Fruit fly (Drosophila melanogaster): ENCODE measurements around the gene raw.

Gene raw

dm6 chr2L:8709413-8709812 lies 31.0 kb downstream of the raw start, which contains the start of gene Hnf4:
Hnf4 (minus strand) TSS chr2L:8709611.
- TF ChIP-seq insv (optimal IDR thresholded peaks at IDR 0.05) (no peak), Sin3A (optimal IDR thresholded peaks at IDR 0.05) (no peak), psq (optimal IDR thresholded peaks at IDR 0.05) (no peak), ttk (optimal IDR thresholded peaks at IDR 0.05) (no peak), Myc (optimal IDR thresholded peaks at IDR 0.05) (no peak), h (optimal IDR thresholded peaks at IDR 0.05) (no peak)

- no peak for TF ChIP-seq Myc (optimal IDR thresholded peaks at IDR 0.05)
- no peak for TF ChIP-seq Sin3A (optimal IDR thresholded peaks at IDR 0.05)
- no peak for TF ChIP-seq h (optimal IDR thresholded peaks at IDR 0.05)
- TF ChIP-seq psq (optimal IDR thresholded peaks at IDR 0.05): no peak
- no peak for TF ChIP-seq insv (optimal IDR thresholded peaks at IDR 0.05)
- no peak for TF ChIP-seq ttk (optimal IDR thresholded peaks at IDR 0.05)
Observed at dm6 chr2L:8709078-8709399, 31.4 kb downstream of the raw start.

- TF ChIP-seq psq (optimal IDR thresholded peaks at IDR 0.05): no peak
- TF ChIP-seq insv (optimal IDR thresholded peaks at IDR 0.05): no peak
- TF ChIP-seq ttk (optimal IDR thresholded peaks at IDR 0.05): no peak
- no peak for TF ChIP-seq h (optimal IDR thresholded peaks at IDR 0.05)
- no peak for TF ChIP-seq Sin3A (optimal IDR thresholded peaks at IDR 0.05)
- no peak for TF ChIP-seq Myc (optimal IDR thresholded peaks at IDR 0.05)
Observed at dm6 chr2L:8708399-8709077, 31.9 kb downstream of the raw start.

dm6 chr2L:8707522-8707921 lies 32.9 kb downstream of the raw start:
- TF ChIP-seq Sin3A (optimal IDR thresholded peaks at IDR 0.05) (no peak), psq (optimal IDR thresholded peaks at IDR 0.05) (no peak), insv (optimal IDR thresholded peaks at IDR 0.05) (no peak), ttk (optimal IDR thresholded peaks at IDR 0.05) (no peak), Myc (optimal IDR thresholded peaks at IDR 0.05) (no peak), h (optimal IDR thresholded peaks at IDR 0.05) (no peak)

dm6 chr2L:8704648-8705622 lies 35.5 kb downstream of the raw start, which contains the start of gene CatB:
CatB (plus strand) TSS chr2L:8705572.
- TF ChIP-seq psq (optimal IDR thresholded peaks at IDR 0.05): no peak
- TF ChIP-seq Sin3A (optimal IDR thresholded peaks at IDR 0.05): no peak
- no peak for TF ChIP-seq h (optimal IDR thresholded peaks at IDR 0.05)
- no peak for TF ChIP-seq ttk (optimal IDR thresholded peaks at IDR 0.05)
- TF ChIP-seq insv (optimal IDR thresholded peaks at IDR 0.05): no peak
- no peak for TF ChIP-seq Myc (optimal IDR thresholded peaks at IDR 0.05)

dm6 chr2L:8702907-8703626 lies 37.4 kb downstream of the raw start:
- TF ChIP-seq Myc (optimal IDR thresholded peaks at IDR 0.05): no peak
- TF ChIP-seq Sin3A (optimal IDR thresholded peaks at IDR 0.05): no peak
- no peak for TF ChIP-seq h (optimal IDR thresholded peaks at IDR 0.05)
- no peak for TF ChIP-seq ttk (optimal IDR thresholded peaks at IDR 0.05)
- TF ChIP-seq insv (optimal IDR thresholded peaks at IDR 0.05): no peak
- no peak for TF ChIP-seq psq (optimal IDR thresholded peaks at IDR 0.05)

dm6 chr2L:8700870-8701616 lies 39.4 kb downstream of the raw start:
- TF ChIP-seq insv (optimal IDR thresholded peaks at IDR 0.05): no peak
- no peak for TF ChIP-seq ttk (optimal IDR thresholded peaks at IDR 0.05)
- TF ChIP-seq Sin3A (optimal IDR thresholded peaks at IDR 0.05): no peak
- TF ChIP-seq h (optimal IDR thresholded peaks at IDR 0.05): no peak
- no peak for TF ChIP-seq psq (optimal IDR thresholded peaks at IDR 0.05)

- no peak for TF ChIP-seq insv (optimal IDR thresholded peaks at IDR 0.05)
- TF ChIP-seq Sin3A (optimal IDR thresholded peaks at IDR 0.05): no peak
- TF ChIP-seq ttk (optimal IDR thresholded peaks at IDR 0.05): no peak
- TF ChIP-seq Myc (optimal IDR thresholded peaks at IDR 0.05): no peak
- TF ChIP-seq psq (optimal IDR thresholded peaks at IDR 0.05): no peak
- no peak for TF ChIP-seq h (optimal IDR thresholded peaks at IDR 0.05)
Observed at dm6 chr2L:8699895-8700314, 40.6 kb downstream of the raw start.

dm6 chr2L:8697915-8698627 lies 42.4 kb downstream of the raw start:
- TF ChIP-seq insv (optimal IDR thresholded peaks at IDR 0.05) (no peak), Myc (optimal IDR thresholded peaks at IDR 0.05) (no peak), psq (optimal IDR thresholded peaks at IDR 0.05) (no peak), ttk (optimal IDR thresholded peaks at IDR 0.05) (no peak), Sin3A (optimal IDR thresholded peaks at IDR 0.05) (no peak), h (optimal IDR thresholded peaks at IDR 0.05) (no peak)

- TF ChIP-seq h (optimal IDR thresholded peaks at IDR 0.05) (no peak), psq (optimal IDR thresholded peaks at IDR 0.05) (no peak), Sin3A (optimal IDR thresholded peaks at IDR 0.05) (no peak), insv (optimal IDR thresholded peaks at IDR 0.05) (no peak), Myc (optimal IDR thresholded peaks at IDR 0.05) (no peak), ttk (optimal IDR thresholded peaks at IDR 0.05) (no peak)
Observed at dm6 chr2L:8694250-8694704, 46.2 kb downstream of the raw start.
